Fruit fly (Drosophila melanogaster): ENCODE data around the gene osa.
A peak's percentile ranks its signal among the peaks of the same experiment; 100 is the strongest.

osa gene

dm6 chr3R:17718051-17718693, at the start of gene osa (continued):
- TF ChIP-seq CG12219 (GFP tag; optimal IDR thresholded peaks at IDR 0.05) (peak; percentile 0), CG14710 (tag; optimal IDR thresholded peaks at IDR 0.05) (peak; percentile 57), CG3407 (GFP tag; optimal IDR thresholded peaks at IDR 0.05) (no peak), Xbp1 (GFP tag; optimal IDR thresholded peaks at IDR 0.05) (peak; percentile 12), MESR4 (GFP tag; optimal IDR thresholded peaks at IDR 0.05) (peak; percentile 88), CG10267 (tag; optimal IDR thresholded peaks at IDR 0.05) (peak; percentile 35), HmgZ (tag; optimal IDR thresholded peaks at IDR 0.05) (peak; percentile 43), pfk (GFP tag; optimal IDR thresholded peaks at IDR 0.05) (peak; percentile 88), CG15601 (tag; optimal IDR thresholded peaks at IDR 0.05) (peak; percentile 17), Ssrp (tag; optimal IDR thresholded peaks at IDR 0.05) (no peak), Scr (GFP tag; IDR thresholded peaks at IDR 0.05; ENCODE audit: partially characterized antibody) (no peak), Camta (GFP tag; optimal IDR thresholded peaks at IDR 0.05) (peak; percentile 2), CG7839 (tag; optimal IDR thresholded peaks at IDR 0.05) (no peak), dimm (GFP tag; IDR thresholded peaks at IDR 0.05) (no peak), Elba2 (GFP tag; optimal IDR thresholded peaks at IDR 0.05) (no peak), Neu2 (GFP tag; optimal IDR thresholded peaks at IDR 0.05; ENCODE audit: borderline replicate concordance) (no peak), CG12236 (GFP tag; optimal IDR thresholded peaks at IDR 0.05) (no peak), pzg (GFP tag; optimal IDR thresholded peaks at IDR 0.05) (peak; percentile 83), jigr1 (GFP tag; IDR thresholded peaks at IDR 0.05) (no peak), Hand (GFP tag; optimal IDR thresholded peaks at IDR 0.05) (no peak), gsb-n (tag; optimal IDR thresholded peaks at IDR 0.05) (peak; percentile 4), CG17829 (tag; optimal IDR thresholded peaks at IDR 0.05) (peak; percentile 21), chn (GFP tag; optimal IDR thresholded peaks at IDR 0.05) (no peak), CHES-1-like (GFP tag; optimal IDR thresholded peaks at IDR 0.05) (peak; percentile 41), CG32772 (GFP tag; IDR thresholded peaks at IDR 0.05) (no peak), Mes4 (GFP tag; optimal IDR thresholded peaks at IDR 0.05) (no peak), grn (GFP tag; optimal IDR thresholded peaks at IDR 0.05) (no peak), lab (GFP tag; optimal IDR thresholded peaks at IDR 0.05) (peak; percentile 18), Gug (GFP tag; IDR thresholded peaks at IDR 0.05) (peak; percentile 62; the same call in 2 of the 4 replicates), CG4707 (GFP tag; optimal IDR thresholded peaks at IDR 0.05) (no peak), Med (GFP tag) (peak; percentile 85), Sry-δ (GFP tag; optimal IDR thresholded peaks at IDR 0.05) (peak; percentile 94), jumu (GFP tag; optimal IDR thresholded peaks at IDR 0.05) (peak; percentile 17), croc (GFP tag; conservative IDR thresholded peaks at IDR 0.05) (no peak), CG13624 (GFP tag; optimal IDR thresholded peaks at IDR 0.05) (peak; percentile 55), hth (optimal IDR thresholded peaks at IDR 0.05) (no peak), ken (GFP tag; IDR thresholded peaks at IDR 0.05) (no peak), Myb (GFP tag; optimal IDR thresholded peaks at IDR 0.05) (peak; percentile 86), lmd (GFP tag; IDR thresholded peaks at IDR 0.05) (no peak), Hmr (GFP tag; optimal IDR thresholded peaks at IDR 0.05) (peak; percentile 16), CG17612 (GFP tag; IDR thresholded peaks at IDR 0.05) (no peak), CG4282 (GFP tag; optimal IDR thresholded peaks at IDR 0.05) (no peak), Lpt (GFP tag; optimal IDR thresholded peaks at IDR 0.05) (no peak), CG9727 (GFP tag; optimal IDR thresholded peaks at IDR 0.05) (peak; percentile 51), CG12155 (GFP tag; optimal IDR thresholded peaks at IDR 0.05) (peak; percentile 90), yki (optimal IDR thresholded peaks at IDR 0.05) (no peak), CG9797 (GFP tag; optimal IDR thresholded peaks at IDR 0.05) (peak; percentile 52), Bdp1 (GFP tag; optimal IDR thresholded peaks at IDR 0.05) (peak; percentile 18), fd102C (GFP tag; optimal IDR thresholded peaks at IDR 0.05) (no peak), TFAM (GFP tag; optimal IDR thresholded peaks at IDR 0.05) (no peak), Stat92E (GFP tag; optimal IDR thresholded peaks at IDR 0.05) (peak in 1 of 3 experiments; percentile 32)
